Worm (Caenorhabditis elegans) whole organism, L1 larva: ENCODE data around the gene C05E4.12.

ENCODE experiments used
- C16A3.4 ChIP-seq: fragments of 150-350 bp; optimal IDR thresholded peaks from 2 replicates; lab custom pipeline; 2014; ENCODE audit warnings: missing biosample characterization, missing genetic modification characterization
- C34B4.2 ChIP-seq: sonication (generic microtip); optimal IDR thresholded peaks from 2 replicates; lab custom pipeline; 2017; ENCODE audit warnings: mild to moderate bottlenecking, missing genetic modification characterization, missing compliant biosample characterization
- F16B12.6 ChIP-seq: fragments of 150-350 bp; optimal IDR thresholded peaks from 2 replicates; lab custom pipeline; 2014; ENCODE audit warnings: missing biosample characterization, missing genetic modification characterization
- Y116A8C.19 ChIP-seq: sonication (generic microtip); optimal IDR thresholded peaks from 2 replicates; lab custom pipeline; 2016; ENCODE audit warnings: missing compliant biosample characterization, missing genetic modification characterization, borderline replicate concordance
- aha-1 ChIP-seq: fragments of 150-350 bp; optimal IDR thresholded peaks from 2 replicates; lab custom pipeline; 2014; ENCODE audit warnings: missing biosample characterization, missing genetic modification characterization
- aly-2 ChIP-seq: fragments of 150-350 bp; optimal IDR thresholded peaks from 2 replicates; lab custom pipeline; 2014; ENCODE audit warnings: missing biosample characterization, missing genetic modification characterization
- ama-1 ChIP-seq: fragments of 150-350 bp; optimal IDR thresholded peaks from 2 replicates; lab custom pipeline; 2014
- ceh-63 ChIP-seq: fragments of 200-800 bp; sonication (Bioruptor generic); optimal IDR thresholded peaks from 2 replicates; lab custom pipeline; 2018; ENCODE audit warnings: mild to moderate bottlenecking, missing genetic modification characterization, missing compliant biosample characterization
- ceh-8 ChIP-seq: fragments of 200-800 bp; sonication (Bioruptor generic); optimal IDR thresholded peaks from 2 replicates; lab custom pipeline; 2018; ENCODE audit warnings: mild to moderate bottlenecking, missing genetic modification characterization, moderate library complexity, missing compliant biosample characterization
- ceh-82 ChIP-seq, 3 experiments: fragments of 150-350 bp in 1 of 3; sonication (generic microtip) in 2 of 3; optimal IDR thresholded peaks; 2 replicates each; lab custom pipeline; 2014 to 2017; ENCODE audit warnings: missing biosample characterization in 3 of 3, missing genetic modification characterization in 3 of 3
- ceh-88 ChIP-seq: fragments of 200-800 bp; sonication (Bioruptor generic); IDR thresholded peaks from 2 replicates; pipeline ENCODE4 v1.3.6; 2022; ENCODE audit warnings: missing genetic modification characterization, missing compliant biosample characterization
- ceh-90 ChIP-seq: sonication (generic microtip); optimal IDR thresholded peaks from 2 replicates; lab custom pipeline; 2016; ENCODE audit warnings: missing genetic modification characterization, missing compliant biosample characterization
- ces-1 ChIP-seq: fragments of 150-350 bp; optimal IDR thresholded peaks from 2 replicates; lab custom pipeline; 2014; ENCODE audit warnings: missing biosample characterization, missing genetic modification reagents, missing genetic modification characterization
- dsc-1 ChIP-seq: sonication (generic microtip); optimal IDR thresholded peaks from 2 replicates; lab custom pipeline; 2016; ENCODE audit warnings: mild to moderate bottlenecking, missing genetic modification characterization, missing compliant biosample characterization
- efl-3 ChIP-seq: fragments of 200-800 bp; sonication (Bioruptor generic); optimal IDR thresholded peaks from 2 replicates; lab custom pipeline; 2018; ENCODE audit warnings: mild to moderate bottlenecking, missing genetic modification characterization, missing compliant biosample characterization
- egl-13 ChIP-seq: sonication (generic microtip); optimal IDR thresholded peaks from 2 replicates; lab custom pipeline; 2016; ENCODE audit warnings: missing genotype, missing genetic modification reagents, missing genetic modification characterization, missing compliant biosample characterization
- fkh-10 ChIP-seq: sonication (generic microtip); optimal IDR thresholded peaks from 2 replicates; lab custom pipeline; 2017; ENCODE audit warnings: missing biosample characterization, missing genetic modification reagents, missing genetic modification characterization
- fkh-8 ChIP-seq: sonication (generic microtip); optimal IDR thresholded peaks from 2 replicates; lab custom pipeline; 2016; ENCODE audit warnings: mild to moderate bottlenecking, missing genetic modification characterization, missing compliant biosample characterization
- hlh-17 ChIP-seq: fragments of 200-800 bp; sonication (Bioruptor generic); optimal IDR thresholded peaks from 2 replicates; lab custom pipeline; 2018; ENCODE audit warnings: missing genetic modification characterization, mild to moderate bottlenecking, missing compliant biosample characterization, moderate library complexity, borderline replicate concordance
- hlh-4 ChIP-seq: sonication (generic microtip); optimal IDR thresholded peaks from 2 replicates; lab custom pipeline; 2016; ENCODE audit warnings: mild to moderate bottlenecking, missing genetic modification characterization, missing compliant biosample characterization
- irx-1 ChIP-seq: sonication (generic microtip); optimal IDR thresholded peaks from 2 replicates; lab custom pipeline; 2016; ENCODE audit warnings: missing genetic modification characterization, missing compliant biosample characterization
- isw-1 ChIP-seq: fragments of 200-800 bp; sonication (Bioruptor generic); IDR thresholded peaks from 2 replicates; pipeline ENCODE4 v1.3.6; 2022; ENCODE audit warnings: missing genetic modification characterization, missing compliant biosample characterization
- jun-1 ChIP-seq: fragments of 150-350 bp; optimal IDR thresholded peaks from 2 replicates; lab custom pipeline; 2014; ENCODE audit warnings: missing biosample characterization, missing genetic modification reagents, missing genetic modification characterization
- lin-13 ChIP-seq: fragments of 150-350 bp; optimal IDR thresholded peaks from 2 replicates; lab custom pipeline; 2014; ENCODE audit warnings: missing biosample characterization, missing genetic modification reagents, missing genetic modification characterization
- mdl-1 ChIP-seq, 2 experiments: fragments of 150-350 bp; optimal IDR thresholded peaks; 2 replicates each; lab custom pipeline; 2014 to 2017; ENCODE audit warnings: missing biosample characterization in 2 of 2, missing genetic modification characterization in 2 of 2, inconsistent platforms in 1 of 2
- nhr-11 ChIP-seq: fragments of 150-350 bp; optimal IDR thresholded peaks from 2 replicates; lab custom pipeline; 2014; ENCODE audit warnings: missing biosample characterization, missing genetic modification characterization
- nhr-19 ChIP-seq: fragments of 200-800 bp; sonication (Bioruptor generic); conservative IDR thresholded peaks from 2 replicates; pipeline ENCODE4 v1.3.6; 2022; ENCODE audit warnings: missing genetic modification characterization, missing compliant biosample characterization
- nhr-47 ChIP-seq: sonication (generic microtip); optimal IDR thresholded peaks from 2 replicates; lab custom pipeline; 2016; ENCODE audit warnings: mild to moderate bottlenecking, missing genetic modification characterization, moderate library complexity, missing compliant biosample characterization
- nhr-71 ChIP-seq: sonication (generic microtip); optimal IDR thresholded peaks from 2 replicates; lab custom pipeline; 2016; ENCODE audit warnings: mild to moderate bottlenecking, missing genetic modification characterization, moderate library complexity, missing compliant biosample characterization
- nhr-76 ChIP-seq: sonication (generic microtip); optimal IDR thresholded peaks from 2 replicates; lab custom pipeline; 2017; ENCODE audit warnings: missing biosample characterization, missing genetic modification characterization
- nhr-77 ChIP-seq: fragments of 150-350 bp; optimal IDR thresholded peaks from 2 replicates; lab custom pipeline; 2014; ENCODE audit warnings: missing biosample characterization, missing genetic modification characterization
- nhr-84 ChIP-seq: sonication (generic microtip); optimal IDR thresholded peaks from 2 replicates; lab custom pipeline; 2017; ENCODE audit warnings: missing biosample characterization, missing genetic modification characterization
- nhr-90 ChIP-seq: sonication (generic microtip); optimal IDR thresholded peaks from 2 replicates; lab custom pipeline; 2016; ENCODE audit warnings: mild to moderate bottlenecking, missing genetic modification characterization, missing compliant biosample characterization; ENCODE audit not compliant: poor library complexity
- pag-3 ChIP-seq: sonication (generic microtip); optimal IDR thresholded peaks from 2 replicates; lab custom pipeline; 2017; ENCODE audit warnings: missing genetic modification characterization, mild to moderate bottlenecking, missing compliant biosample characterization, antibody characterized with exemption, borderline replicate concordance; ENCODE audit not compliant: insufficient read depth
- pax-3 ChIP-seq: fragments of 200-800 bp; sonication (Bioruptor generic); optimal IDR thresholded peaks from 2 replicates; lab custom pipeline; 2018; ENCODE audit warnings: mild to moderate bottlenecking, missing genetic modification characterization, moderate library complexity, missing compliant biosample characterization
- pqm-1 ChIP-seq: sonication (generic microtip); optimal IDR thresholded peaks from 3 replicates; lab custom pipeline; 2017; ENCODE audit warnings: missing biosample characterization, missing genetic modification characterization
- rnt-1 ChIP-seq: sonication (generic microtip); optimal IDR thresholded peaks from 2 replicates; lab custom pipeline; 2016; ENCODE audit warnings: mild to moderate bottlenecking, missing genetic modification characterization, moderate library complexity, missing compliant biosample characterization
- snpc-4 ChIP-seq: fragments of 150-350 bp; optimal IDR thresholded peaks from 2 replicates; lab custom pipeline; 2014; ENCODE audit warnings: missing biosample characterization, missing genetic modification characterization
- sox-4 ChIP-seq: sonication (generic microtip); optimal IDR thresholded peaks from 2 replicates; lab custom pipeline; 2016; ENCODE audit warnings: missing genetic modification characterization, missing compliant biosample characterization
- sptf-1 ChIP-seq: fragments of 150-350 bp; optimal IDR thresholded peaks from 2 replicates; lab custom pipeline; 2014; ENCODE audit warnings: missing biosample characterization, missing genetic modification characterization
- swsn-7 ChIP-seq: sonication (generic microtip); optimal IDR thresholded peaks from 2 replicates; lab custom pipeline; 2016; ENCODE audit warnings: missing genetic modification characterization, missing compliant biosample characterization
- tbx-2 ChIP-seq: sonication (generic microtip); optimal IDR thresholded peaks from 2 replicates; lab custom pipeline; 2016; ENCODE audit warnings: missing genetic modification characterization, missing compliant biosample characterization
- unc-30 ChIP-seq: sonication (generic microtip); optimal IDR thresholded peaks from 2 replicates; lab custom pipeline; 2017; ENCODE audit warnings: missing biosample characterization, missing genetic modification characterization
- unc-62 ChIP-seq: fragments of 150-350 bp; optimal IDR thresholded peaks from 2 replicates; lab custom pipeline; 2014; ENCODE audit warnings: missing biosample characterization, missing genetic modification reagents, missing genetic modification characterization
- unc-86 ChIP-seq: sonication (generic microtip); optimal IDR thresholded peaks from 2 replicates; lab custom pipeline; 2016; ENCODE audit warnings: missing genetic modification characterization, missing compliant biosample characterization
- unc-98 ChIP-seq: fragments of 200-800 bp; sonication (Bioruptor generic); IDR thresholded peaks from 2 replicates; pipeline ENCODE4 v1.3.6; 2022; ENCODE audit warnings: missing genetic modification characterization, missing compliant biosample characterization
- ztf-4 ChIP-seq: fragments of 150-350 bp; optimal IDR thresholded peaks from 2 replicates; lab custom pipeline; 2014; ENCODE audit warnings: missing biosample characterization, missing genetic modification characterization

Gene C05E4.12

DNA sequence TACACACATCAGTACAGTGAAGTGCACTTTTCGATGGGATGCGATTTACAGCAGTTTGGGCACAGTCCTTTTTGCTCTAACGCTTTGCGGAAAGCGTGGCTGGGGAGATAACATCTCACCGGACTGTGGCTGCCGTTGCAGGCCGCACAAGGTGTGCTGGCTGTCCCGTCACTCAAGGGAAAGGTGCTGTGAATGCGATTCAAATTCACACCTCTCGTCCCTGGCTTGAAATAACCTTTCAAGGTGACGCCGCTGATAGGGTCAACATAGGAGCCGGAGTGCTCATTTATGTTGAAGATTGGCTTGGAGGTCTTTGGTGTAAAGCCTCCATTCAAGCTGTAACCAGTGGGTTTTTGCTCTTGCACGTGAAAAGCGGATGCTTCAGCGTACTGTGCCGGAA lies 32.3 kb upstream of the C05E4.12 start:
- TF ChIP-seq irx-1 (tag; lab: Kevin White, UChicago), result no peak
- TF ChIP-seq sptf-1 (tag; lab: Kevin White, UChicago), result no peak
- TF ChIP-seq isw-1 (GFP tag; lab: Robert Waterston, UW), result no peak

ce11 chrV:782432-782831 lies 20.6 kb upstream of the C05E4.12 start, which contains the start of gene srab-16:
Gene srab-16 (plus strand): TSS chrV:782732.
- no peak for TF ChIP-seq aly-2
- no peak for TF ChIP-seq lin-13 (GFP tag; lab: Kevin White, UChicago)
- peak; percentile 40 for TF ChIP-seq dsc-1
- TF ChIP-seq hlh-17, result no peak

DNA sequence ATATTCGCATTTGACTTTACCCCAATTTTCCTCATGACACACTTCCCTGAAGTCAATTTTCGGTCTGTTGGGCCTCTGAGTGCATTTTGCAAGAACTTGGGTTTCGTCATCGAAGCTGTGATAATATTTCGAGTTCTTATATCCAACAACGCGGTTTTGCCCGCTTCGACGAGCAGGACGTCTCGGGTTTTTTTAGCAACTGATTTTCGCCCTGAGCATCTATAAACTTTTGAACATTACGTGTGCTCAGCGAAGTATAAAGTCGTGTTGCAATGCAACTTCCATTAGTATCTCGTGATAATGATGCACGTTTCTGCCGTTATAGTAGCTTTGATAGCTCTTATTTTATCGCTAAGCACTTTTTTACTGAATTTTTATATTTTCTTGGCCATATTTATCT lies 18.2 kb upstream of the C05E4.12 start, which contains the start of gene srbc-60:
srbc-60 (plus strand) TSS at position 301 of the 400 bp plus-strand sequence.
- TF ChIP-seq nhr-77 (tag; lab: Kevin White, UChicago) (no peak), aly-2 (no peak), snpc-4 (tag; lab: Kevin White, UChicago) (no peak), nhr-19 (no peak), fkh-8 (tag; lab: Kevin White, UChicago) (peak; percentile 18), ceh-88 (GFP tag; lab: Robert Waterston, UW) (no peak)

- TF ChIP-seq fkh-10 (no peak), nhr-76 (tag; lab: Kevin White, UChicago) (no peak), efl-3 (no peak), ces-1 (GFP tag; lab: Kevin White, UChicago) (no peak), snpc-4 (tag; lab: Kevin White, UChicago) (no peak), Y116A8C.19 (tag; lab: Kevin White, UChicago) (no peak), C34B4.2 (tag; lab: Kevin White, UChicago) (no peak), rnt-1 (tag; lab: Kevin White, UChicago) (no peak), pqm-1 (tag; lab: Kevin White, UChicago) (no peak), nhr-77 (tag; lab: Kevin White, UChicago) (no peak), irx-1 (tag; lab: Kevin White, UChicago) (no peak), nhr-90 (tag; lab: Kevin White, UChicago) (no peak), ceh-82 (tag; optimal IDR thresholded peaks at IDR 0.05; lab: Kevin White, UChicago) (no peak), pax-3 (tag; lab: Kevin White, UChicago) (no peak), tbx-2 (tag; lab: Kevin White, UChicago) (no peak), nhr-84 (no peak), nhr-71 (tag; lab: Kevin White, UChicago) (no peak), unc-98 (no peak)
Observed at ce11 chrV:778339-778738, 16.6 kb upstream of the C05E4.12 start, which contains the start of gene srbc-59. Gene srbc-59 (plus strand): TSS chrV:778639.

DNA sequence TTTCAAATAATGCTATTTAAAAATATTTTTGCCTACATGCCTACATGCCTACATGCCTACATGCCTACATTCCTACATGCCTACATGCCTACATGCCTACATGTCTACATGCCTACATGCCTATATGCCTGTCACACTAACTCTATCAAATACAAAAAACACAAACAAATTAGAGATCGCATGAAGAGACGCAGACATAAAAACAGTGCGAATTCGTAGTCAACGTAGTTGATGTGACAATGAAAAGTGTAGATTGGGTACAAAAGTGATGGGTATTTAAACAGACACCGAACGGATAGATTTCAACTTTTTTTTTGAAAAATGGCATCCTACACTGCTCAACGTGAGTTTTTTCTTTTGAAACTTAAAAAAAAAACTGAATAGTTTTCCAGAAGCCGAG lies 15.5 kb upstream of the C05E4.12 start, which contains the start of gene R09E12.9:
R09E12.9 (plus strand) TSS at position 316 of the 400 bp plus-strand sequence.
- no peak for TF ChIP-seq aha-1
- no peak for TF ChIP-seq unc-86 (tag; lab: Kevin White, UChicago)
- no peak for TF ChIP-seq ama-1 (lab: Kevin White, UChicago)
- TF ChIP-seq ceh-82 (tag; optimal IDR thresholded peaks at IDR 0.05; lab: Kevin White, UChicago), result no peak
- TF ChIP-seq C34B4.2 (tag; lab: Kevin White, UChicago), result no peak
- no peak for TF ChIP-seq egl-13
- no peak for TF ChIP-seq F16B12.6 (tag; lab: Kevin White, UChicago)
- no peak for TF ChIP-seq jun-1 (tag; lab: Kevin White, UChicago)
- TF ChIP-seq ztf-4, result no peak
- TF ChIP-seq hlh-4 (tag; lab: Kevin White, UChicago), result no peak
- TF ChIP-seq sox-4 (tag; lab: Kevin White, UChicago), result no peak
- TF ChIP-seq unc-62 (GFP tag; lab: Kevin White, UChicago), result no peak
- TF ChIP-seq mdl-1 (tag; optimal IDR thresholded peaks at IDR 0.05; lab: Kevin White, UChicago), result no peak
- TF ChIP-seq nhr-11, result no peak
- TF ChIP-seq ceh-8, result no peak
- TF ChIP-seq nhr-47 (tag; lab: Kevin White, UChicago), result no peak
- no peak for TF ChIP-seq aly-2
- no peak for TF ChIP-seq C16A3.4 (tag; lab: Kevin White, UChicago)
- TF ChIP-seq dsc-1, result no peak
- no peak for TF ChIP-seq sptf-1 (tag; lab: Kevin White, UChicago)
- peak; percentile 10 for TF ChIP-seq swsn-7 (tag; lab: Kevin White, UChicago)
- TF ChIP-seq pag-3 (tag; lab: Kevin White, UChicago), result no peak
- TF ChIP-seq ceh-90, result no peak
- TF ChIP-seq ceh-63, result no peak
- TF ChIP-seq unc-30, result no peak
